Worm (Caenorhabditis elegans): ENCODE data around the gene cpsf-2.

DNA sequence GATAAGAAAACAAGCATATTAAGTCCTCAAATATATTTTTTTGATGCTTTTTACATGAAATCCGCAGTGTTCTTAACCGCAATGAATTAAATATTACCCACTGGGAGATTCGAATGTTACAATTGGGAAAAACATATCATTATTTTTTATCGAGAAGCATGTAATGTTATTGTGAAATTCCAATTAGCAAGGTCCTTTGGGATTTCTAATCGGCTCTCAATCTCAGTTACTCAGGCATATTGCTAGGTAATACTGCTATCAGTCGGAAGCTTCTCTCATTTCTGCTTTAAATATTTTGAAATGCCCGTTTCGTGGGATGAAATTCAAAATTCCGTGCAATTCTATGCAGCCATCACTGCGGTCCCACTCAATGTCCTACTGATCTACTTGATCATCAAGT is 19.6 kb upstream of the cpsf-2 start, which contains the start of gene str-204:
- no peak for TF ChIP-seq ceh-28 (tag; optimal IDR thresholded peaks at IDR 0.05)
- no peak for TF ChIP-seq lim-7 (GFP tag; IDR thresholded peaks at IDR 0.05)
- TF ChIP-seq ceh-82 (tag; optimal IDR thresholded peaks at IDR 0.05) = no peak
- no peak for TF ChIP-seq zfp-2 (tag; optimal IDR thresholded peaks at IDR 0.05)
- TF ChIP-seq lir-3 (tag; optimal IDR thresholded peaks at IDR 0.05) = no peak
- no peak for TF ChIP-seq daf-12 (tag; optimal IDR thresholded peaks at IDR 0.05)
- no peak for TF ChIP-seq sdz-12 (GFP tag; optimal IDR thresholded peaks at IDR 0.05)
- no peak for TF ChIP-seq nhr-77 (tag; optimal IDR thresholded peaks at IDR 0.05)
- TF ChIP-seq pqm-1 (tag; optimal IDR thresholded peaks at IDR 0.05) = no peak
- TF ChIP-seq zag-1 (tag; optimal IDR thresholded peaks at IDR 0.05) = no peak
- no peak for TF ChIP-seq aly-2 (tag; optimal IDR thresholded peaks at IDR 0.05)
